Fruit fly (Drosophila melanogaster): ENCODE data around the gene CG3457.

DNA sequence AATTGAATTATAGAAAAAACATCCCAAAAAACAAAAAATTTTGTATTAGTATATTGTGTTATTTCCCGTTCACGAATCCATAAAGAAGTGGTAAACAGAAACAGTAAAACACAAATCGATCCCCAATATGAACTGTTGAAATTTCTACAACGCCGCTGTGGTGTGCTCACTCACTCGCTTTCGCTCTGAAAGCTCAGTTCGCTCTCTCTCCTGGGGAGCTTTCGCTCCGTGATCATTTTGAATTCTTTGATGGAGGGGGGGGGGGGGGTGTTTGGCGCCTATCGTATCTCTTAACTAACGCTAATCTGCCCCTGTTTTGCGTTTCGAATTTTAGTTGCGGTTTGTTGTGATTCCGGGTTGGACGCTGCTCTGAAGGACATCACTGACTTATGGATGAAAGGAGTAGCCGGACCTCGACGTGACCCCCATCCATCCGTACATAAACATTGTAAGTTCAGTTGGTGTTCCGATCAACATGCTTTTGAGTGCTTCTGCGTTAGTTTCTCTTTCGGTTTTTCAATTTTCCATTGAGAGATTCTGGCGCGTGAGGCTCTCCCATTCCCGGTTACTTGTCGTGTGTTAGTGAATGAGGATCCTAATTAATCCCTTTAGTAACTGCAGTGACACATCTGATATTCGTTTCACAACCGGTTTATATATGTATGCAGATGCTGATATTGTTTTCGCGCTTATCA, 46.3 kb upstream of the CG3457 start, which contains the start of gene D2hgdh:
- TF ChIP-seq foxo (GFP tag; optimal IDR thresholded peaks at IDR 0.05): peak in 1 of 2 experiments; percentile 47
- TF ChIP-seq dsf (GFP tag; optimal IDR thresholded peaks at IDR 0.05; ENCODE audit: borderline replicate concordance): no peak
